Worm (Caenorhabditis elegans) whole organism, L2 larva: ENCODE data around the gene R07B1.7.

Experiments used
- Y55F3AM.14 ChIP-seq: fragments of 200-800 bp; sonication (Bioruptor generic); optimal IDR thresholded peaks from 2 replicates; lab custom pipeline; 2018; ENCODE audit warnings: mild to moderate bottlenecking, missing genetic modification characterization, missing compliant biosample characterization
- lin-13 ChIP-seq: fragments of 150-350 bp; optimal IDR thresholded peaks from 2 replicates; lab custom pipeline; 2014; ENCODE audit warnings: missing biosample characterization, missing genetic modification reagents, missing genetic modification characterization
- lsy-2 ChIP-seq, 2 experiments: fragments of 150-350 bp in 1 of 2; sonication (generic microtip) in 1 of 2; optimal IDR thresholded peaks; 2 replicates each; lab custom pipeline; 2014 to 2017; ENCODE audit warnings: missing biosample characterization in 2 of 2, missing genetic modification characterization in 2 of 2
- mab-5 ChIP-seq: fragments of 150-350 bp; optimal IDR thresholded peaks from 2 replicates; lab custom pipeline; 2014; ENCODE audit warnings: missing biosample characterization, missing genetic modification characterization
- nhr-23 ChIP-seq: fragments of 150-350 bp; optimal IDR thresholded peaks from 2 replicates; lab custom pipeline; 2014; ENCODE audit warnings: missing biosample characterization, missing genetic modification reagents, missing genetic modification characterization
- nhr-237 ChIP-seq: fragments of 150-350 bp; optimal IDR thresholded peaks from 2 replicates; lab custom pipeline; 2014; ENCODE audit warnings: missing biosample characterization, missing genetic modification characterization
- nhr-25 ChIP-seq: fragments of 150-350 bp; sonication (generic microtip); optimal IDR thresholded peaks from 3 replicates; lab custom pipeline; 2014; ENCODE audit warnings: missing biosample characterization, missing genetic modification characterization
- unc-62 ChIP-seq: fragments of 150-350 bp; optimal IDR thresholded peaks from 2 replicates; lab custom pipeline; 2014; ENCODE audit warnings: missing biosample characterization, missing genetic modification reagents, missing genetic modification characterization
- ztf-1 ChIP-seq: fragments of 200-800 bp; sonication (Bioruptor generic); conservative IDR thresholded peaks from 2 replicates; pipeline ENCODE4 v1.3.6; 2022; ENCODE audit warnings: missing genetic modification characterization, missing compliant biosample characterization
- ztf-11 ChIP-seq: sonication (generic microtip); optimal IDR thresholded peaks from 2 replicates; lab custom pipeline; 2017; ENCODE audit warnings: missing biosample characterization, missing genetic modification characterization

DNA sequence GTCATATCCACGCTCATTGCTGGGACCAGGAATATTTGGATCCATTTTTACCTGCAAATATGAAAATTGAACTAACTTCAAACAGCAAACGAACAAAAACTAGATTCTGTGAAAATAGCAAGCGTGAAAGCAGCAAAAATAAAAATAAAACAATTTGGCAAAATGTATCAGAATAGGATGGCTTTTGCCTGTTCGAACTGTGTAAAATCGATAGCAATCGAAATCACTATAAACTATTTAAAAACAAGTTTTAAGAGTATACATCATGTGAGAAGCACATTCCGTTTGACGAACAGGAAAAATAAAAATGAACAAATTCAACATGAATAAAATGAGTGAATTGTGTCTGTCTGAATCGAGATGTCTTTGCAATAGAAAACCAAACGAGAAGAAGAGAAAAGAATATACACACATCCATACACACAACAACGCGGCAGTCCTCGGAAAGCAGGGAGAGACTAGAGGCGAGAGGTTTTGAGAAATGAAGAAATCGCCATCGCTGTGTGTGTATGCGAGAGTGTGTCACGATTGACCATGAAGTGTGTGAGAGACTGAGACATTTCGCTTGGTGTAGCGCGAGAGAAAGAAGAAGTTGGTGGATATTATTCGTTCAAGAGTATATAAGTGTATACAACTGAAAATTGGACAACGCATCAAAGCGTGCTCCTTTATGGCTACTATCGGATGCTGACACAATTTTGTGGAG is 30.7 kb downstream of the R07B1.7 start, which contains the start of gene phf-34:
- peak; percentile 49 for TF ChIP-seq nhr-25 (tag; lab: Kevin White, UChicago)
- peak; percentile 37 for TF ChIP-seq lin-13
- peak; percentile 12 for TF ChIP-seq mab-5 (tag; lab: Kevin White, UChicago)
- peak in 1 of 2 experiments; percentile 58 for TF ChIP-seq lsy-2 (tag; optimal IDR thresholded peaks at IDR 0.05; lab: Kevin White, UChicago)
- TF ChIP-seq ztf-11 (tag; lab: Kevin White, UChicago): no peak
- no peak for TF ChIP-seq ztf-1 (GFP tag; lab: Robert Waterston, UW)
- TF ChIP-seq Y55F3AM.14 (GFP tag; lab: Kevin White, UChicago): no peak
- TF ChIP-seq nhr-237 (tag; lab: Kevin White, UChicago): no peak
- TF ChIP-seq unc-62 (GFP tag; lab: Kevin White, UChicago): no peak
- TF ChIP-seq nhr-23 (tag; lab: Kevin White, UChicago): no peak
